Worm (Caenorhabditis elegans): Measurements from ENCODE around the gene T14G8.2.

T14G8.2 gene

DNA sequence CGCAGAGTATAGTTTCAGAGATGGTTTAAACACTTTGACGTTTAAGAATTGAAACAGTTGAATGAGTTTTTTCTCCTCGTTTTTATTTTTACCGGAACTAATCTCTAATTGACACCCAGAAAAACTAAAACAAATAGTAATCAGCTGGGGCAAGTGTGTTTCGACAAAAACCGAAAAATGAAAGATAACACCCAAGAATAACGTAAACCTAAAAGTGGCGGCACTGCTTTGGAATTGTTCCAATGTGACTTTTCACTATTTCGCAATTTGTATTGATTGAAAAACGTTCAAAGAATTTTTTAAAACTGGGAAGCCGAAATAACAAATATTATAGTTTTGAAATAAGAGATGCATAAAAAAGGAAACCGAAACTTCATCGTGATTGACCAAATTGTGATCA lies 39.0 kb upstream of the T14G8.2 start:
- TF ChIP-seq F52B5.7 (tag; optimal IDR thresholded peaks at IDR 0.05) (no peak), nfyb-1 (GFP tag; IDR thresholded peaks at IDR 0.05) (no peak), tbp1 (GFP tag; optimal IDR thresholded peaks at IDR 0.05) (no peak), hmg-1.2 (GFP tag; IDR thresholded peaks at IDR 0.05) (no peak), nhr-80 (tag; optimal IDR thresholded peaks at IDR 0.05) (peak; percentile 21), T26A5.8 (tag; optimal IDR thresholded peaks at IDR 0.05) (no peak), cebp-1 (GFP tag; IDR thresholded peaks at IDR 0.05) (peak; percentile 90), cebp-1 (tag; optimal IDR thresholded peaks at IDR 0.05) (peak; percentile 91), ekl-4 (GFP tag; IDR thresholded peaks at IDR 0.05) (no peak), nhr-179 (tag; optimal IDR thresholded peaks at IDR 0.05) (no peak), unc-62 (GFP tag; optimal IDR thresholded peaks at IDR 0.05) (peak; percentile 7), zfh-2 (GFP tag; conservative IDR thresholded peaks at IDR 0.05) (no peak), die-1 (tag; optimal IDR thresholded peaks at IDR 0.05) (no peak)

DNA sequence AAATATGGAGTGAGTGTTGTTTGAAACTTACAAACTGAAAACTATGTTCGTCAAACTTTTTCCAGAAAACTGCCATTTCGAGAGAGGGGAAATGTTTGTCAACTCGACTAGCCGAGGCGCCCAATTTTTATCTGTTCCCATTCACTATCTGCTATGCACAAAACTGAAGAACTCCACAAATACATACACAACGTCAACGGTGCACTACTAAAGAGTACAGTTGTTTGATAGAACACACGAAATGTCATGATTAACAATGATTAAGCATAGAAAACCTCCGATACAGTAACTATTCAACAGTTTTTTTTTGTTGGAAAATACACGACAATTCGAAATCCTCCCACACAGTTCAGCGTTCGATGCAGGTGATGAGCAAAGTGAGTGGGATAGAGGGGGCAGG lies 38.3 kb upstream of the T14G8.2 start:
- TF ChIP-seq F10E7.11 (tag; optimal IDR thresholded peaks at IDR 0.05) (no peak), gei-17 (GFP tag; optimal IDR thresholded peaks at IDR 0.05) (no peak)

DNA sequence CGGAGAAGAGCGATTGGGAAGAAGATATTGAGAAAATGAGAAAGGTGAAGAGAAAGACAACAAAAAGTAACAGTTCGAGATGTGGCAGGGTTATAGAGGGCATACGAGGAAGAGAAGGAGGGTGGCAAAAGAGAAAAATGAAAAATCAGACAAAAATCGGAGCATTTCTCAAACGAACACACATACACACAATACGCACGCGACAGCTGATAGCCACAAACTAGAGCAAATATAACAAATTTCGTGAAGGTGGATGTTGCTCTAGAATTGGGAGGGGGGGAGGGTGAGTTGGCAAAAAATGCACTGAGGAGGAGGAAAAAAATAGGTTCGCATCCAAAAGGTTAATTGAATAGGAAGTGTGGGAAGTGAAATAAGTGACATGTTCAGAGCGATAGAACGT lies 32.6 kb upstream of the T14G8.2 start:
- TF ChIP-seq ceh-91 (GFP tag; IDR thresholded peaks at IDR 0.05) (no peak), lir-1 (GFP tag; conservative IDR thresholded peaks at IDR 0.05) (no peak), snpc-3.4 (tag; optimal IDR thresholded peaks at IDR 0.05) (no peak), efl-1 (GFP tag; optimal IDR thresholded peaks at IDR 0.05) (no peak), snpc-4 (GFP tag; optimal IDR thresholded peaks at IDR 0.05) (no peak), snpc-4 (tag; optimal IDR thresholded peaks at IDR 0.05) (no peak), attf-5 (GFP tag; optimal IDR thresholded peaks at IDR 0.05) (no peak), K12H6.12 (tag; optimal IDR thresholded peaks at IDR 0.05) (no peak), Y95B8A.8 (GFP tag; IDR thresholded peaks at IDR 0.05) (no peak), unc-130 (GFP tag; optimal IDR thresholded peaks at IDR 0.05) (no peak), repo-1 (tag; optimal IDR thresholded peaks at IDR 0.05) (no peak), sdz-38 (tag; optimal IDR thresholded peaks at IDR 0.05) (no peak), madf-8 (GFP tag; conservative IDR thresholded peaks at IDR 0.05) (no peak), hlh-26 (GFP tag; conservative IDR thresholded peaks at IDR 0.05) (no peak), lsl-1 (GFP tag; optimal IDR thresholded peaks at IDR 0.05) (no peak), ztf-22 (GFP tag; optimal IDR thresholded peaks at IDR 0.05) (no peak)

DNA sequence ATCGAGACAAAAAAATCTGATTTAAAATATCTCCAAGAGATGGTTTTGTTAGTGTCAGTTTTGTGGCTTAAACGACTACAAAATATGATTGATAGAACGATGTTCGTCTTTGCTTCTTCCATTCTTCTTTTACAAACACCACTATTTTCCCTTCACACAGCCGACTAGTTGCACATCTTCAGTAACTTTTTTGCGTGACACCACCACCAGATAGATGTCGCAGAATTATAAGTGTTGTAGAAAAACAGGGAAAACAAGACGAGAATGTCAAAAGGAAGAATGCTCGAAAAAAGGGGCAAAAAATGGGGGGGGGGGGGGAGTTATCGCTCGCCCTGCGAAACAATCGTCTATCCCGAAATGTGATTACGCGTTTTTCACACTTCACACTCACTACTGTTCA lies 31.0 kb upstream of the T14G8.2 start:
- no peak for TF ChIP-seq cebp-2 (GFP tag; IDR thresholded peaks at IDR 0.05)
- no peak for TF ChIP-seq unc-130 (GFP tag; optimal IDR thresholded peaks at IDR 0.05)
- no peak for TF ChIP-seq hlh-26 (GFP tag; conservative IDR thresholded peaks at IDR 0.05)
- no peak for TF ChIP-seq lag-1 (GFP tag; IDR thresholded peaks at IDR 0.05)
- TF ChIP-seq F57A8.1 (GFP tag; optimal IDR thresholded peaks at IDR 0.05): no peak
- no peak for TF ChIP-seq attf-6 (GFP tag; IDR thresholded peaks at IDR 0.05)
- TF ChIP-seq ets-4 (GFP tag; optimal IDR thresholded peaks at IDR 0.05): no peak
- no peak for TF ChIP-seq ztf-22 (GFP tag; optimal IDR thresholded peaks at IDR 0.05)
- TF ChIP-seq mel-28 (tag; optimal IDR thresholded peaks at IDR 0.05; ENCODE audit: borderline replicate concordance): no peak
- no peak for TF ChIP-seq ztf-28 (GFP tag; IDR thresholded peaks at IDR 0.05)
- no peak for TF ChIP-seq madf-10 (tag; optimal IDR thresholded peaks at IDR 0.05)

All from whole organism, young adult.